Worm (Caenorhabditis elegans): ENCODE measurements around the gene grl-1.

Gene grl-1

ce11 chrV:5513630-5514378, 19.9 kb downstream of the grl-1 start, which contains the start of the genes hpo-15 and mms-19:
hpo-15 (minus strand) TSS chrV:5513830.
mms-19 (plus strand) TSS chrV:5514348.
- no peak for TF ChIP-seq nhr-11 (tag; optimal IDR thresholded peaks at IDR 0.05)
- TF ChIP-seq fos-1 (tag; optimal IDR thresholded peaks at IDR 0.05), result peak; percentile 19

- TF ChIP-seq crh-2 (tag; optimal IDR thresholded peaks at IDR 0.05) (peak; percentile 3), sma-9 (GFP tag; optimal IDR thresholded peaks at IDR 0.05) (peak; percentile 67), sma-9 (tag; optimal IDR thresholded peaks at IDR 0.05) (no peak), nhr-21 (tag; optimal IDR thresholded peaks at IDR 0.05) (no peak), fos-1 (tag; optimal IDR thresholded peaks at IDR 0.05) (peak; percentile 67)
These were observed 21.1 kb downstream of the grl-1 start for ce11 chrV:5512559-5512958.

ce11 chrV:5511720-5512119, 21.9 kb downstream of the grl-1 start:
- peak; percentile 8 for TF ChIP-seq crh-2 (tag; optimal IDR thresholded peaks at IDR 0.05)
- no peak for TF ChIP-seq elt-3 (tag; optimal IDR thresholded peaks at IDR 0.05)
- peak; percentile 10 for TF ChIP-seq fos-1 (tag; optimal IDR thresholded peaks at IDR 0.05)

ce11 chrV:5509966-5510365, 23.7 kb downstream of the grl-1 start:
- TF ChIP-seq snpc-4 (tag; optimal IDR thresholded peaks at IDR 0.05), result no peak
- TF ChIP-seq fos-1 (tag; optimal IDR thresholded peaks at IDR 0.05), result peak; percentile 16

ce11 chrV:5509134-5509533, 24.5 kb downstream of the grl-1 start:
- no peak for TF ChIP-seq ztf-4 (tag; optimal IDR thresholded peaks at IDR 0.05)
- TF ChIP-seq ama-1 (optimal IDR thresholded peaks at IDR 0.05), result no peak
- no peak for TF ChIP-seq crh-2 (tag; optimal IDR thresholded peaks at IDR 0.05)
- TF ChIP-seq C34F6.9 (tag; optimal IDR thresholded peaks at IDR 0.05), result no peak
- no peak for TF ChIP-seq sma-9 (GFP tag; optimal IDR thresholded peaks at IDR 0.05)
- TF ChIP-seq sma-9 (tag; optimal IDR thresholded peaks at IDR 0.05), result no peak
- no peak for TF ChIP-seq lin-11 (tag; optimal IDR thresholded peaks at IDR 0.05)
- TF ChIP-seq Y55F3AM.14 (GFP tag; optimal IDR thresholded peaks at IDR 0.05), result no peak
- no peak for TF ChIP-seq nhr-25 (tag; optimal IDR thresholded peaks at IDR 0.05)
- no peak for TF ChIP-seq fos-1 (tag; optimal IDR thresholded peaks at IDR 0.05)
- no peak for TF ChIP-seq nhr-77 (tag; optimal IDR thresholded peaks at IDR 0.05)
- TF ChIP-seq sem-4 (tag; optimal IDR thresholded peaks at IDR 0.05), result no peak
- no peak for TF ChIP-seq ztf-11 (tag; optimal IDR thresholded peaks at IDR 0.05)
- TF ChIP-seq elt-1 (tag; optimal IDR thresholded peaks at IDR 0.05), result no peak

- TF ChIP-seq ceh-82 (tag; optimal IDR thresholded peaks at IDR 0.05), result peak; percentile 50
- TF ChIP-seq nhr-23 (tag; optimal IDR thresholded peaks at IDR 0.05), result no peak
- TF ChIP-seq sem-4 (tag; optimal IDR thresholded peaks at IDR 0.05), result peak; percentile 84
- peak; percentile 95 for TF ChIP-seq unc-55 (GFP tag; optimal IDR thresholded peaks at IDR 0.05)
- TF ChIP-seq nhr-21 (tag; optimal IDR thresholded peaks at IDR 0.05), result peak; percentile 81
- peak; percentile 90 for TF ChIP-seq sma-3 (GFP tag; optimal IDR thresholded peaks at IDR 0.05)
- peak; percentile 66 for TF ChIP-seq ztf-4 (tag; optimal IDR thresholded peaks at IDR 0.05)
- TF ChIP-seq zag-1 (tag; optimal IDR thresholded peaks at IDR 0.05), result peak; percentile 43
- peak; percentile 85 for TF ChIP-seq nhr-25 (tag; optimal IDR thresholded peaks at IDR 0.05)
- TF ChIP-seq Y55F3AM.14 (GFP tag; optimal IDR thresholded peaks at IDR 0.05), result peak; percentile 99
- TF ChIP-seq lsy-2 (tag; optimal IDR thresholded peaks at IDR 0.05), result peak; percentile 89 to 93
- peak; percentile 93 for TF ChIP-seq crh-2 (tag; optimal IDR thresholded peaks at IDR 0.05)
- TF ChIP-seq nhr-10 (tag; optimal IDR thresholded peaks at IDR 0.05), result peak; percentile 42
- TF ChIP-seq R02D3.7 (tag; optimal IDR thresholded peaks at IDR 0.05), result peak; percentile 36
- peak; percentile 83 for TF ChIP-seq lin-13 (GFP tag; optimal IDR thresholded peaks at IDR 0.05)
- TF ChIP-seq blmp-1 (tag; optimal IDR thresholded peaks at IDR 0.05; ENCODE audit: insufficient read depth), result peak; percentile 26
- no peak for TF ChIP-seq lin-39 (tag; optimal IDR thresholded peaks at IDR 0.05)
- TF ChIP-seq aly-2 (tag; optimal IDR thresholded peaks at IDR 0.05), result no peak
- no peak for TF ChIP-seq ZK546.5 (tag; optimal IDR thresholded peaks at IDR 0.05)
- no peak for TF ChIP-seq nhr-11 (tag; optimal IDR thresholded peaks at IDR 0.05)
- peak; percentile 73 for TF ChIP-seq egl-27 (tag; optimal IDR thresholded peaks at IDR 0.05)
- peak; percentile 91 for TF ChIP-seq sma-9 (GFP tag; optimal IDR thresholded peaks at IDR 0.05)
- no peak for TF ChIP-seq sma-9 (tag; optimal IDR thresholded peaks at IDR 0.05)
- TF ChIP-seq nhr-237 (tag; optimal IDR thresholded peaks at IDR 0.05), result peak; percentile 7
- peak; percentile 88 for TF ChIP-seq F13H6.1 (tag; optimal IDR thresholded peaks at IDR 0.05)
- peak; percentile 87 for TF ChIP-seq nhr-129 (tag; optimal IDR thresholded peaks at IDR 0.05)
- peak; percentile 74 for TF ChIP-seq snpc-4 (tag; optimal IDR thresholded peaks at IDR 0.05)
- peak; percentile 56 for TF ChIP-seq nhr-6 (tag; optimal IDR thresholded peaks at IDR 0.05)
- no peak for TF ChIP-seq alr-1 (tag; optimal IDR thresholded peaks at IDR 0.05)
- TF ChIP-seq fos-1 (tag; optimal IDR thresholded peaks at IDR 0.05), result peak; percentile 49
- TF ChIP-seq dmd-4 (tag; optimal IDR thresholded peaks at IDR 0.05), result no peak
- peak; percentile 37 for TF ChIP-seq nhr-12 (tag; optimal IDR thresholded peaks at IDR 0.05)
- TF ChIP-seq elt-3 (tag; optimal IDR thresholded peaks at IDR 0.05), result no peak
- TF ChIP-seq elt-1 (tag; optimal IDR thresholded peaks at IDR 0.05), result no peak
These were observed 28.7 kb downstream of the grl-1 start, which contains the start of the genes dnj-19 and nhr-47 for ce11 chrV:5504807-5505442. dnj-19 (minus strand) TSS chrV:5504857. nhr-47 (plus strand) TSS chrV:5505253.
